Fruit fly (Drosophila melanogaster) whole organism, embryonic: ENCODE results near the gene Arl8.
A peak's percentile ranks its signal among the peaks of the same experiment; 100 is the strongest.

Experiments
- Adf1 ChIP-seq: fragments of 200-800 bp; sonication (Bioruptor generic); IDR thresholded peaks from 2 replicates; pipeline ENCODE4 v1.3.6; 2022; ENCODE audit warnings: missing biosample characterization, missing genetic modification characterization
- BEAF-32 ChIP-seq: fragments of 200-800 bp; sonication (Bioruptor generic); optimal IDR thresholded peaks from 3 replicates; lab custom pipeline; 2017; ENCODE audit warnings: missing biosample characterization, missing genetic modification characterization, mild to moderate bottlenecking, moderate library complexity, missing genetic modification reagents
- CG10431 ChIP-seq: fragments of 200-800 bp; sonication (Bioruptor generic); optimal IDR thresholded peaks from 3 replicates; lab custom pipeline; 2018; ENCODE audit warnings: missing biosample characterization, mild to moderate bottlenecking, missing genetic modification characterization
- CG10979 ChIP-seq: fragments of 200-800 bp; sonication (Bioruptor generic); optimal IDR thresholded peaks from 2 replicates; lab custom pipeline; 2018; ENCODE audit warnings: missing biosample characterization, mild to moderate bottlenecking, missing genetic modification characterization, moderate library complexity
- CG13287 ChIP-seq: fragments of 200-800 bp; sonication (Bioruptor generic); IDR thresholded peaks from 2 replicates; pipeline ENCODE4 v1.3.6; 2022; ENCODE audit warnings: missing biosample characterization, missing genetic modification characterization; ENCODE audit not compliant: partially characterized antibody
- CG1603 ChIP-seq: fragments of 200-800 bp; sonication (Bioruptor generic); optimal IDR thresholded peaks from 2 replicates; lab custom pipeline; 2019; ENCODE audit warnings: missing biosample characterization, mild to moderate bottlenecking, missing genetic modification characterization, moderate library complexity
- CG17612 ChIP-seq: fragments of 200-800 bp; sonication (Bioruptor generic); IDR thresholded peaks from 2 replicates; pipeline ENCODE4 v1.3.6; 2022; ENCODE audit warnings: missing biosample characterization, missing genetic modification characterization
- CG18599 ChIP-seq: fragments of 200-800 bp; sonication (Bioruptor generic); optimal IDR thresholded peaks from 3 replicates; lab custom pipeline; 2017; ENCODE audit warnings: missing biosample characterization, missing genetic modification characterization, mild to moderate bottlenecking, moderate library complexity, missing genetic modification reagents
- CG2129 ChIP-seq: fragments of 200-800 bp; sonication (Bioruptor generic); IDR thresholded peaks from 2 replicates; pipeline ENCODE4 v1.3.6; 2022; ENCODE audit warnings: missing biosample characterization, missing genetic modification characterization; ENCODE audit not compliant: partially characterized antibody
- CG31441 ChIP-seq: fragments of 200-800 bp; sonication (Bioruptor generic); IDR thresholded peaks from 2 replicates; pipeline ENCODE4 v1.3.6; 2022; ENCODE audit warnings: missing biosample characterization, missing genetic modification characterization
- CG3281 ChIP-seq: fragments of 200-800 bp; sonication (Bioruptor generic); optimal IDR thresholded peaks from 3 replicates; lab custom pipeline; 2017; ENCODE audit warnings: missing biosample characterization, mild to moderate bottlenecking, missing genetic modification characterization
- CG4360 ChIP-seq: fragments of 200-800 bp; sonication (Bioruptor generic); IDR thresholded peaks from 2 replicates; pipeline ENCODE4 v1.3.6; 2022; ENCODE audit warnings: missing biosample characterization, missing genetic modification characterization
- CG4820 ChIP-seq: fragments of 200-800 bp; sonication (Bioruptor generic); optimal IDR thresholded peaks from 3 replicates; lab custom pipeline; 2016; ENCODE audit warnings: missing biosample characterization, missing genetic modification characterization
- CG5245 ChIP-seq: fragments of 200-800 bp; sonication (Bioruptor generic); optimal IDR thresholded peaks from 3 replicates; lab custom pipeline; 2016; ENCODE audit warnings: missing biosample characterization, missing genetic modification characterization
- CG5953 ChIP-seq: fragments of 200-800 bp; sonication (Bioruptor generic); IDR thresholded peaks from 2 replicates; pipeline ENCODE4 v1.3.6; 2022; ENCODE audit warnings: missing biosample characterization, missing genetic modification characterization
- CG6813 ChIP-seq: fragments of 200-800 bp; sonication (Bioruptor generic); optimal IDR thresholded peaks from 2 replicates; lab custom pipeline; 2017; ENCODE audit warnings: missing biosample characterization, missing genetic modification characterization, mild to moderate bottlenecking, moderate library complexity, missing genetic modification reagents
- CG8924 ChIP-seq: fragments of 200-800 bp; optimal IDR thresholded peaks from 3 replicates; lab custom pipeline; 2019; ENCODE audit warnings: missing biosample characterization, mild to moderate bottlenecking, missing genetic modification characterization, moderate library complexity
- Dek ChIP-seq: fragments of 200-800 bp; sonication (Bioruptor generic); optimal IDR thresholded peaks from 3 replicates; lab custom pipeline; 2019; ENCODE audit warnings: missing biosample characterization, mild to moderate bottlenecking, missing genetic modification characterization, moderate library complexity
- Dfd ChIP-seq, 2 experiments: fragments of >200 bp; optimal IDR thresholded peaks; 2 replicates each; lab custom pipeline; 2017; ENCODE audit warnings: missing biosample characterization in 2 of 2, missing genetic modification characterization in 2 of 2
- Doc3 ChIP-seq: fragments of 200-800 bp; sonication (Bioruptor generic); IDR thresholded peaks from 3 replicates; pipeline ENCODE4 v1.3.6; 2022; ENCODE audit warnings: missing biosample characterization, missing genetic modification characterization; ENCODE audit not compliant: partially characterized antibody
- Elba2 ChIP-seq: fragments of 200-800 bp; sonication (Bioruptor generic); optimal IDR thresholded peaks from 3 replicates; lab custom pipeline; 2016; ENCODE audit warnings: missing biosample characterization, missing genetic modification characterization
- Fer2 ChIP-seq: fragments of 200-800 bp; sonication (Bioruptor generic); optimal IDR thresholded peaks from 2 replicates; lab custom pipeline; 2018; ENCODE audit warnings: missing biosample characterization, mild to moderate bottlenecking, missing genetic modification characterization, moderate library complexity
- Gsc ChIP-seq: fragments of 200-800 bp; sonication (Bioruptor generic); IDR thresholded peaks from 2 replicates; pipeline ENCODE4 v1.3.6; 2022; ENCODE audit warnings: missing biosample characterization, missing genetic modification characterization
- H2.0 ChIP-seq: fragments of 200-800 bp; sonication (Bioruptor generic); IDR thresholded peaks from 2 replicates; pipeline ENCODE4 v1.3.6; 2022; ENCODE audit warnings: missing biosample characterization, missing genetic modification characterization
- HHEX ChIP-seq: fragments of 200-800 bp; sonication (Bioruptor generic); optimal IDR thresholded peaks from 3 replicates; lab custom pipeline; 2017; ENCODE audit warnings: missing biosample characterization, mild to moderate bottlenecking, missing genetic modification characterization, missing genetic modification reagents
- HmgZ ChIP-seq: fragments of 200-800 bp; sonication (Bioruptor generic); optimal IDR thresholded peaks from 2 replicates; lab custom pipeline; 2018; ENCODE audit warnings: missing biosample characterization, mild to moderate bottlenecking, missing genetic modification characterization
- Med ChIP-seq: fragments of 200-800 bp; sonication (Bioruptor generic); peaks from one replicate; lab custom pipeline; 2016; ENCODE audit warnings: missing biosample characterization, missing genetic modification characterization, mild to moderate bottlenecking, inconsistent platforms, moderate library complexity
- Nf-YC ChIP-seq: fragments of 200-800 bp; optimal IDR thresholded peaks from 3 replicates; lab custom pipeline; 2019; ENCODE audit warnings: missing biosample characterization, mild to moderate bottlenecking, missing genetic modification characterization, moderate library complexity
- Pdp1 ChIP-seq, 2 experiments: fragments of 200-800 bp; sonication (Bioruptor generic); optimal IDR thresholded peaks; 3 replicates each; lab custom pipeline; 2016; ENCODE audit warnings: missing biosample characterization in 2 of 2, missing genetic modification characterization in 2 of 2, mild to moderate bottlenecking in 1 of 2, moderate library complexity in 1 of 2
- Side ChIP-seq: fragments of 200-800 bp; sonication (Bioruptor generic); optimal IDR thresholded peaks from 2 replicates; lab custom pipeline; 2016; ENCODE audit warnings: missing biosample characterization, missing genetic modification characterization
- TFAM ChIP-seq: fragments of 200-800 bp; sonication (Bioruptor generic); optimal IDR thresholded peaks from 2 replicates; lab custom pipeline; 2017; ENCODE audit warnings: missing biosample characterization, missing genetic modification characterization, inconsistent platforms
- ara ChIP-seq: fragments of 200-800 bp; sonication (Bioruptor generic); IDR thresholded peaks from 2 replicates; pipeline ENCODE4 v1.3.6; 2022; ENCODE audit warnings: missing biosample characterization, missing genetic modification characterization
- btn ChIP-seq: fragments of 200-800 bp; sonication (Bioruptor generic); optimal IDR thresholded peaks from 2 replicates; lab custom pipeline; 2016; ENCODE audit warnings: missing biosample characterization, missing genetic modification characterization
- dmrt11E ChIP-seq: fragments of 200-800 bp; sonication (Bioruptor generic); optimal IDR thresholded peaks from 3 replicates; lab custom pipeline; 2018; ENCODE audit warnings: missing biosample characterization, mild to moderate bottlenecking, missing genetic modification characterization, moderate library complexity
- fd102C ChIP-seq: fragments of 200-800 bp; sonication (Bioruptor generic); optimal IDR thresholded peaks from 2 replicates; lab custom pipeline; 2018; ENCODE audit warnings: missing biosample characterization, mild to moderate bottlenecking, missing genetic modification characterization, moderate library complexity
- gfzf ChIP-seq: fragments of 200-800 bp; sonication (Bioruptor generic); optimal IDR thresholded peaks from 2 replicates; lab custom pipeline; 2016; ENCODE audit warnings: missing biosample characterization, mild to moderate bottlenecking, missing genetic modification characterization, moderate library complexity
- hb ChIP-seq: fragments of 200-800 bp; sonication (Bioruptor generic); IDR thresholded peaks from 3 replicates; pipeline ENCODE4 v1.3.6; 2022; ENCODE audit warnings: missing biosample characterization, missing genetic modification characterization; ENCODE audit not compliant: partially characterized antibody
- her ChIP-seq: fragments of 200-800 bp; sonication (Bioruptor generic); optimal IDR thresholded peaks from 2 replicates; lab custom pipeline; 2016; ENCODE audit warnings: missing biosample characterization, missing genetic modification characterization
- hth ChIP-seq: fragments of >200 bp; optimal IDR thresholded peaks from 2 replicates; lab custom pipeline; 2017; ENCODE audit warnings: inconsistent platforms
- inv ChIP-seq: fragments of 200-800 bp; sonication (Bioruptor generic); IDR thresholded peaks from 2 replicates; pipeline ENCODE4 v1.3.6; 2022; ENCODE audit warnings: missing biosample characterization, missing genetic modification characterization; ENCODE audit not compliant: partially characterized antibody
- kay ChIP-seq: fragments of 200-800 bp; sonication (Bioruptor generic); optimal IDR thresholded peaks from 2 replicates; lab custom pipeline; 2016; ENCODE audit warnings: missing biosample characterization, missing genetic modification characterization
- lov ChIP-seq, 2 experiments: fragments of 200-800 bp in 1 of 2; fragments of >200 bp in 1 of 2; sonication (Bioruptor generic) in 1 of 2; IDR thresholded peaks in 1 of 2; optimal IDR thresholded peaks in 1 of 2; 2 replicates in 1 of 2; 3 replicates in 1 of 2; pipeline versions ENCODE4 v1.3.6 to Lab custom; 2017 to 2022; ENCODE audit warnings: missing biosample characterization in 1 of 2, missing genetic modification characterization in 1 of 2
- luna ChIP-seq: fragments of 200-800 bp; sonication (Bioruptor generic); optimal IDR thresholded peaks from 2 replicates; lab custom pipeline; 2016; ENCODE audit warnings: missing biosample characterization, missing genetic modification characterization
- oc ChIP-seq: fragments of 200-800 bp; sonication (Bioruptor generic); optimal IDR thresholded peaks from 2 replicates; lab custom pipeline; 2018; ENCODE audit warnings: missing biosample characterization, mild to moderate bottlenecking, missing genetic modification characterization, moderate library complexity
- repo ChIP-seq: fragments of 200-800 bp; sonication (Bioruptor generic); optimal IDR thresholded peaks from 2 replicates; lab custom pipeline; 2016; ENCODE audit warnings: missing biosample characterization, missing genetic modification characterization
- scrt ChIP-seq: fragments of 200-800 bp; sonication (Bioruptor generic); optimal IDR thresholded peaks from 2 replicates; lab custom pipeline; 2018; ENCODE audit warnings: missing biosample characterization, mild to moderate bottlenecking, missing genetic modification characterization, moderate library complexity
- slp2 ChIP-seq: fragments of 200-800 bp; sonication (Bioruptor generic); optimal IDR thresholded peaks from 2 replicates; lab custom pipeline; 2016; ENCODE audit warnings: missing biosample characterization, missing genetic modification characterization
- tup ChIP-seq: fragments of 200-800 bp; sonication (Bioruptor generic); optimal IDR thresholded peaks from 2 replicates; lab custom pipeline; 2016; ENCODE audit warnings: missing biosample characterization, mild to moderate bottlenecking, missing genetic modification characterization, moderate library complexity
- wor ChIP-seq: fragments of 200-800 bp; sonication (Bioruptor generic); IDR thresholded peaks from 2 replicates; pipeline ENCODE4 v1.3.6; 2022; ENCODE audit warnings: missing biosample characterization, missing genetic modification characterization

Gene Arl8

dm6 chr3R:8110198-8110642, 16.2 kb upstream of the Arl8 start (continued):
- TF ChIP-seq wor (GFP tag; lab: Robert Waterston, UW) (peak; percentile 14; the same call in 1 of the 2 replicates), CG10979 (tag; lab: Kevin White, UChicago) (peak; percentile 75), TFAM (GFP tag; lab: Kevin White, UChicago) (no peak), her (GFP tag; lab: Kevin White, UChicago) (peak; percentile 72), Elba2 (GFP tag; lab: Kevin White, UChicago) (no peak), CG1603 (tag; lab: Kevin White, UChicago) (peak; percentile 75), CG13287 (no peak), slp2 (GFP tag; lab: Kevin White, UChicago) (peak; percentile 44), CG4360 (no peak), CG6813 (GFP tag; lab: Kevin White, UChicago) (peak; percentile 71), inv (GFP tag; lab: Robert Waterston, UW) (no peak), HmgZ (tag; lab: Kevin White, UChicago) (peak; percentile 58), CG8924 (tag; lab: Kevin White, UChicago) (peak; percentile 50), CG31441 (peak; percentile 67), kay (GFP tag; lab: Kevin White, UChicago) (peak; percentile 82), CG4820 (peak; percentile 26), dmrt11E (tag; lab: Kevin White, UChicago) (peak; percentile 49), tup (no peak), Nf-YC (tag; lab: Kevin White, UChicago) (peak; percentile 68), CG5953 (peak; percentile 59; the same call in 1 of the 2 replicates), btn (GFP tag; lab: Kevin White, UChicago) (peak; percentile 41), CG10431 (GFP tag; lab: Kevin White, UChicago) (no peak), Adf1 (peak; percentile 30; the same call in 1 of the 2 replicates), HHEX (peak; percentile 62), repo (GFP tag; lab: Kevin White, UChicago) (peak; percentile 59), fd102C (GFP tag; lab: Kevin White, UChicago) (no peak), Doc3 (no peak), CG17612 (GFP tag; lab: Robert Waterston, UW) (0 out of 2 replicates have a peak, but pooled peaks have one; percentile 11), hth (lab: Kevin White, UChicago) (no peak), CG18599 (peak; percentile 83), Dfd (GFP tag; optimal IDR thresholded peaks at IDR 0.05; lab: Kevin White, UChicago) (no peak), BEAF-32 (GFP tag; lab: Kevin White, UChicago) (no peak), Gsc (GFP tag; lab: Robert Waterston, UW) (no peak), CG5245 (GFP tag; lab: Kevin White, UChicago) (peak; percentile 56), H2.0 (GFP tag; lab: Robert Waterston, UW) (peak; percentile 39), Dek (peak; percentile 32), scrt (GFP tag; lab: Kevin White, UChicago) (peak; percentile 53), Side (GFP tag; lab: Kevin White, UChicago) (peak; percentile 62), hb (GFP tag; lab: Robert Waterston, UW) (no peak), Pdp1 (GFP tag; optimal IDR thresholded peaks at IDR 0.05; lab: Kevin White, UChicago) (peak; percentile 45 to 46), Fer2 (tag; lab: Kevin White, UChicago) (no peak), oc (no peak), CG3281 (GFP tag; lab: Kevin White, UChicago) (peak; percentile 41), luna (GFP tag; lab: Kevin White, UChicago) (no peak), gfzf (no peak), ara (GFP tag; lab: Robert Waterston, UW) (peak; percentile 54; the same call in 1 of the 2 replicates), lov (optimal IDR thresholded peaks at IDR 0.05; lab: Kevin White, UChicago) (no peak), lov (GFP tag; IDR thresholded peaks at IDR 0.05; lab: Robert Waterston, UW) (no peak), CG2129 (GFP tag; lab: Robert Waterston, UW) (no peak), Med (GFP tag; lab: Kevin White, UChicago) (peak; percentile 91)
